Fruit fly (Drosophila melanogaster): ENCODE data around the gene Alg12.

Alg12 gene

DNA sequence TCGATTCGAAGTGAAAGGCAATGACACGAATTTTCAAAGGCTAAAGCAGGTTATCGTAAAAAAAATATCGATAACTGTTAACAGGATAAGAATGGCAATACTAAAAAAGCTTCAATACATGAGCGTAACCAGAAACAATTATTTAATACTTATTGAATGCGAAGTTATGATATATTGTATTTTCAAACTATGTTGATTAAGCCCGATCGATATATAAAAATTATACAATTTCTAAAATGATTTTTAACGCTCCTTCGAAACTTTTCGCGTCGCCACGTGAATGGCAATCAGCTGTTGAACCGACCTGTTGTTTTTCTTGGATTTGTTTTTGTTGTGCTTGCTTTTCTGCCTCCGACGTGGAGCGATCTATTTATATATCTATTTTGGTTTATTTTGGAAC lies at the start of gene Alg12, which contains the start of gene Rpt3R:
Gene Alg12, plus strand, starts transcription at position 305 of the 400 bp plus-strand sequence.
Gene Rpt3R, minus strand, starts transcription at position 324 of the 400 bp plus-strand sequence.
- no peak for TF ChIP-seq Dll (optimal IDR thresholded peaks at IDR 0.05)
- TF ChIP-seq CG8478 (optimal IDR thresholded peaks at IDR 0.05), result no peak
- TF ChIP-seq psq (optimal IDR thresholded peaks at IDR 0.05), result no peak
- no peak for TF ChIP-seq EcR (GFP tag; optimal IDR thresholded peaks at IDR 0.05)
- no peak for TF ChIP-seq pan (optimal IDR thresholded peaks at IDR 0.05)
- TF ChIP-seq usp (GFP tag; optimal IDR thresholded peaks at IDR 0.05), result no peak

DNA sequence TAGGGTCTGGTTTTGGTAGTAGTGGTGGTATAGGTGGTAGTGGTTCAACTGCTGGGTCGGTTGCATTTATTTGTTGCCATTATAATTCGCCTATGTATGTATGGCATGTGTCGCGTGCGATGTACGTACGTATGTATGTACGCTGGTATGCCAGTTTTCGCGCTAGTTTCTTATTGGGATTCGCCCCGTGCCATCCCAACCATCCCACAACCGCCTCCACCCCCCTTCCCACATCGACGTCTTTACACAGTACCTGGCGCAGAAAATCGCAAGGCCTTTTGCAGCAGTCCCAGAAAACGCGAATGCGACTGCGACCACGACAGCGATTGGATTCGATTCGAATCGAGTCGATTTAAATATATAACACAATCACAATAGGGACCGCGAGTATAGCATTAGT lies 46.1 kb upstream of the Alg12 start:
- TF ChIP-seq pan (optimal IDR thresholded peaks at IDR 0.05) (no peak), usp (GFP tag; optimal IDR thresholded peaks at IDR 0.05) (no peak), CG8478 (optimal IDR thresholded peaks at IDR 0.05) (no peak), EcR (GFP tag; optimal IDR thresholded peaks at IDR 0.05) (no peak), psq (optimal IDR thresholded peaks at IDR 0.05) (no peak), Dll (optimal IDR thresholded peaks at IDR 0.05) (no peak)

DNA sequence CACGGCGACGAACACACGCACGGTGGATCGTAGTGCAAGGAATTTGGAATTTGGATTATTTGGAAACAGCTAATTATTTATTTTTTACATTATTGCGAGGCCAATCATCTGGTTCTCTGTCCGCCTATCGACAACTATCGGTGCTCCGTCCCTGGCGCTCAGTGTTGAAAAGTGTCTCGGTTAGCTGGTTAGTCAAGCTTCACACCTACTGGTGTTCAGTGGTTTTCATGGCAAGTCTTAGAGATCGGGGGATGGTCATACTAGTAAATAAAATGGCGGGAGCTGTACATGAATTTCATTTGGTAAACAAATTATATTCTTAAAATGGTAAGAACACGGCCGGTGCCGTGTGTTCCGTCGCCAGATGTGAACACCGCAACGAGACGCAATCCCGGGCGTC lies 45.4 kb upstream of the Alg12 start, which contains the start of the genes trbd and dmt:
Gene trbd, minus strand, starts transcription at position 152 of the 400 bp plus-strand sequence.
Gene dmt, plus strand, starts transcription at position 257 of the 400 bp plus-strand sequence.
- TF ChIP-seq psq (optimal IDR thresholded peaks at IDR 0.05) (no peak), usp (GFP tag; optimal IDR thresholded peaks at IDR 0.05) (no peak), pan (optimal IDR thresholded peaks at IDR 0.05) (no peak), Dll (optimal IDR thresholded peaks at IDR 0.05) (no peak), CG8478 (optimal IDR thresholded peaks at IDR 0.05) (no peak), EcR (GFP tag; optimal IDR thresholded peaks at IDR 0.05) (no peak)

DNA sequence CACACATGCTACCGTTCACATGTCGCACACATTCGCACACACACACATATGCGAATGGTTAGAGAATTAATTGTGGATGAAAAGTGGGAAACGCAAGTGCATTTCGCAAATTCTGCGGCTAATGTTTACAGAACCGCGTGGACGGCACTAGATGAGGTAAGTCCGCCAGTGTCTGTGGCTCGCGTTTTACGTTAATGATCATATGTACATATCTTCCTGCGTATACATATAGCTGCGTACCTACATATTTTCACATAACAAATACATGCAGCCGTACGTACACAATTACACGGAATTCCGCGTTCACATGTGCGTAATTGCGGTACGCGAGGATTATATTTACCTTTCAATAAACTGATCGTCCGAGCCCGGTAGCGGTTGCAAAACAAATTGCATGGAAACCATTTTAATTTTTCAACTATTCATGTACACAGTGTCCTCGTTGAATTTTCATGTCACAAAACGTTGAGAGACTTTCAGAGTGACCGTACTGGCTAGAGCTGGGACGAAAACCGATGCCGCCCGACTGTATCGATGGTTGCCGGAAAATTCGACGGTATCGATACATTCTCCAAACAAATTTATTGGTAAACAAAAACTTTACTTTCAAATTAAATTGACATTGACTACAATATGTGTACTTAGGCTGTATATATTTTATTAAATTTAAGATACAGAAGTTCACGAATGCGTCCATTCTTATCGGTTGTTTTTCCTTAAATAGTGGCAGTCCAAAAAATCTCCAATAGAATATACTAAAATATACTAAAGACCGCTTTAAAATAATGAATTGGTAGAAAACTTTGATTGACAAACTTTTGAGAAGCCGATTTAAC lies 31.0 kb upstream of the Alg12 start, which contains the start of gene hyd:
Gene hyd, minus strand, starts transcription at position 495 of the 836 bp plus-strand sequence.
- peak; percentile 21 for TF ChIP-seq CG8478 (optimal IDR thresholded peaks at IDR 0.05)
- TF ChIP-seq pan (optimal IDR thresholded peaks at IDR 0.05), result no peak

DNA sequence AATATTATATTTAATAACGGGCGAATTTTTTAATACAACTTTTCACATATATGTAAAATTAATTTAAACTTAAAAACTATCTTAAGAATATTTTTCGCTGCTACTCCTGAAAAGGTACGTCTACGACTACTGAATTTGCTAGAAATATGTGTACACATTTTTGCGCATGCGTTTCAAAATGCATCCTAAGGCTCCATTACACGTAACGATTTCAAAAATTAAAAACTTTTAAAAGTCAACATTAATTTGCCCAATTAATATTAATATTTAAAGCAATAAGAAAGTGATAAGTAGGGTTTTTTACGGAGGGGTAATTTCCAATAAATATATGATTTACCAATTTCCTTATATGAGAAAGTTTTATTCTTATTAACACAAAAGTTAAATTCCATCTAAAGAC lies 25.5 kb upstream of the Alg12 start, which contains the start of gene FoxP:
Gene FoxP, minus strand, starts transcription at position 89 of the 400 bp plus-strand sequence.
- TF ChIP-seq CG8478 (optimal IDR thresholded peaks at IDR 0.05), result no peak

DNA sequence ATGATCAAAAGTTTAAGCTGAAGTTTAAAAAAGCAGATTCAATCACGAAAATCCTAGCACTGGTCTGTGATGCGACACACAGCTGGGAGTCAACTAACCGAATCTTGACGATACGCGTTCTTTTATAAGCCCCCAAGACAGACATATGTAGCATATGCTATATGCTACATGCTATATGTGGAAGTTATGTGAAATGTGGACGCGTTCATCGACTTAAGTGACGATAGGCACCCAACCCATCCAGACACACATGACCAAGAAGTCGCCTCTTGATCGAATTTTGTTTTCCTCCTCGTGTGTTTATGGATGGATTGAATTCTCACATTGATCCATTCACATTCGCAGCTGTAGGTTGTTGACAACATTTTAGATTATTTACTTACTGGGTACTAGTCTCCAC lies 23.1 kb upstream of the Alg12 start, which contains the start of gene alphaTub85E:
Gene alphaTub85E, minus strand, starts transcription at position 101 of the 400 bp plus-strand sequence.
- no peak for TF ChIP-seq pan (optimal IDR thresholded peaks at IDR 0.05)
- no peak for TF ChIP-seq usp (GFP tag; optimal IDR thresholded peaks at IDR 0.05)
- no peak for TF ChIP-seq Dll (optimal IDR thresholded peaks at IDR 0.05)
- no peak for TF ChIP-seq EcR (GFP tag; optimal IDR thresholded peaks at IDR 0.05)
- no peak for TF ChIP-seq CG8478 (optimal IDR thresholded peaks at IDR 0.05)
- no peak for TF ChIP-seq psq (optimal IDR thresholded peaks at IDR 0.05)

DNA sequence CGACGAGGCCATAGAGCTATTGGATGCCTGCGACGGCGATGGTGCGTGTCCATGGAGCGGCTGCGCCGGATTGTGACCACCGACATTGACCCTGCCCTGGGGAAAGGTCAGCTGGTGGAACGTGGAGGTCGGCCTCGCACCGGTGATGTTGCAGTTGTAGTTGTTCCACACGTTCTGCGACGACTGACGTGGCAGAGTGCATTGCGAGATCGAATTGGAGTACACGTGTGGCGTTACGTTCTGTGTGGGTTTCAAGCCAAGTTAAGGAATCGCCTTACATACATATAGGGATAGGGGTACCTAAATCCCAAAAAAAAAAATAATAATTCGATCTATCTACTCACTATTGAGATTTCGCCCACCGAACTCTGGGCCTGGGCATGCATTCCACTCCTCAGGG lies 21.1 kb upstream of the Alg12 start:
- TF ChIP-seq Dll (optimal IDR thresholded peaks at IDR 0.05), result no peak

DNA sequence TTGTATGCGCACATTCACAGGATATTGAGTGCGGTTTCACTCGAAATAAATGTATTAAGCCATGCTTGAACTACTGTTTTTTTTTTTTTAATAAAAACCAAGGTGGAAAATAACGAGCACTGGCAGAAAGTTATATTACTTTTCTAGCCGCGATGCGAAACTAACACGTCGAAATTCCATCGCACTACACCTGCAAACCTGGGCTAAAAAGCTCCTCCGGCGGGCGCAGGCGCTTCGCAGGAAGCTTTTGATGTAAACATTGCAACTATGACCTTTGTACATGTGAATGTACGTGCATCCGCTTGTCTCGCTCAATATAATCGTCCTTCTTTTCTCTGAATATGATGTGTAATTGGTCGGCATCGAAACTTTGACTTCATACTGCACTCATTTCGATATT lies 16.5 kb upstream of the Alg12 start, which contains the start of gene side-VII:
Gene side-VII, minus strand, starts transcription at position 187 of the 400 bp plus-strand sequence.
- TF ChIP-seq pan (optimal IDR thresholded peaks at IDR 0.05) (no peak), psq (optimal IDR thresholded peaks at IDR 0.05) (no peak), CG8478 (optimal IDR thresholded peaks at IDR 0.05) (no peak), usp (GFP tag; optimal IDR thresholded peaks at IDR 0.05) (no peak), Dll (optimal IDR thresholded peaks at IDR 0.05) (no peak), EcR (GFP tag; optimal IDR thresholded peaks at IDR 0.05) (no peak)

DNA sequence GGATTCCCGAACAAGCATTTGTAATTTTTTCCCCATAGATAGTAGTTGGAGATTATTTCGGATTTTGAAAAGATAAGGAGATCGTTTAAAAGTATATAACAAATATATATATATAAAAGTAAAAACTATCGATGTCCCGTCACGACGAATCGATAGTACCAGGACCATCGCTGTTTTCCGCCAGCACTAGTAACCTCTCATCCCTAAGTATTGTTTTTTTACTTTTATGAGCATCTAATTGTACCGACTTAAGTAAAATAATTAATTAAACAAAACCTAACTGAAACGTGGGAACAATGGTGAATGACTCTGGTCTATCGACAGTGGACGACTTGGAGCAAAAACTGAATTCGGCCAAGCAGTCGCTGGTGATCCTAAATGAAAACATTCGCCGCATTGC lies 15.6 kb upstream of the Alg12 start, which contains the start of gene Pnn:
Gene Pnn, plus strand, starts transcription at position 187 of the 400 bp plus-strand sequence.
- TF ChIP-seq CG8478 (optimal IDR thresholded peaks at IDR 0.05) (no peak), EcR (GFP tag; optimal IDR thresholded peaks at IDR 0.05) (no peak), usp (GFP tag; optimal IDR thresholded peaks at IDR 0.05) (no peak), psq (optimal IDR thresholded peaks at IDR 0.05) (no peak), pan (optimal IDR thresholded peaks at IDR 0.05) (no peak), Dll (optimal IDR thresholded peaks at IDR 0.05) (no peak)

DNA sequence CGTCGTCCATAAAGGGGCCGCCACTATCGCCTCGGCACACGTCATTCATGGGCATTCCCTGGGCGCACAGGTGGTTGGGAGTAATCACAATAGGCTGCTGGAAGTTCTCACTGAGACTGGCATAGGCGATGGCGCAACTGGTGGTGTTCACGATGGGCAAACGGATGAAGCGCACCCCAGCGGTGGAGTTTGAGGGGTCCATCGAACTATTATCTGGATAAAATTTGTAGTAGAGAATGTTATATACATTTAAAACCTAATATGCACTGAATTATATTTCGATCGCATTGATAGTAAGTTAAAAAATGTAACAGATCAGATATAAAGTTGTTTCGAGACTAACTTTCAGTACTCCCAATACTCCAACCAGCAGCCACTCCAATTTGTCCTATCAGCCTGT lies 13.1 kb upstream of the Alg12 start, which contains the start of gene CG31415:
Gene CG31415, plus strand, starts transcription at position 301 of the 400 bp plus-strand sequence.
- TF ChIP-seq CG8478 (optimal IDR thresholded peaks at IDR 0.05) (no peak), usp (GFP tag; optimal IDR thresholded peaks at IDR 0.05) (no peak), psq (optimal IDR thresholded peaks at IDR 0.05) (no peak), EcR (GFP tag; optimal IDR thresholded peaks at IDR 0.05) (no peak), Dll (optimal IDR thresholded peaks at IDR 0.05) (no peak), pan (optimal IDR thresholded peaks at IDR 0.05) (no peak)

DNA sequence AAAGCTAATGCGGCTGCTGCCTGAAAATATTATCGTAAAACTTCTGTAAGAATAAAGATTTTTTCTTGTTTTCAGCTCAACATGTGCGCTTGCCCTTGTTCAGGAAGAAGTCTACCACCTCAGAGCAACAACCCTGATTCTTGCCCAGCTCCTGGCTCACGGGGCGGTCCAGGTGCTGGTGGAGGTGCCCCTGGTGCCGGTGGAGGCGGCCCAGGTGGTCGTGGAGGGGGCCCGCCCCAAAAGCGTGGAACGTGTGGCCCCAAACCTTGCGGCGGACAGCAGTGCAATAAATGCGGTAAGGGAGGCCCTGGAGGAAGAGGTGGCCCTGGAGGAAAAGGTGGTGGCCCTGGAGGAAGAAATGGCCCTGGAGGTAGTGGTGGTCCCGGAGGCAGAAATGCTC lies 12.3 kb upstream of the Alg12 start:
- TF ChIP-seq psq (optimal IDR thresholded peaks at IDR 0.05), result no peak
- TF ChIP-seq Dll (optimal IDR thresholded peaks at IDR 0.05), result no peak
- TF ChIP-seq usp (GFP tag; optimal IDR thresholded peaks at IDR 0.05), result no peak
- no peak for TF ChIP-seq CG8478 (optimal IDR thresholded peaks at IDR 0.05)
- no peak for TF ChIP-seq pan (optimal IDR thresholded peaks at IDR 0.05)
- TF ChIP-seq EcR (GFP tag; optimal IDR thresholded peaks at IDR 0.05), result no peak

DNA sequence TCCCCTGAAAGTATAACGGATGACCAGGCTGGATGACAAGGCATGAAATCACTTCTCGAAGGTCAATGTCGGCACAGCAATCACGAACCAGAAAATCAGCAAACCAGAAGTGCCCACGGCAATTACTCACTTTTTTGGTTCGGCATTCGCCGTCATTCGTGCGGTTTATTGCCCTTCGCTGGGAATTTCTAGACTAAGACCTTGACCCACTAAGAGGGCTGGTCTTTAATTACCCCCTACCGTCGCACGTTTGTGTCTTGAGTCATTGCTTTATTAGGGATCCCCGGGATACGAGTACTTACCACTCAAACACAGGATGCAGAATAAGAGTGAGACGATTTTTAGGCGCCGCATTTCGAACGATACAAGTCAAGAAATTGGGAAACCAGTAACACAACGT lies 10.8 kb upstream of the Alg12 start:
- no peak for TF ChIP-seq usp (GFP tag; optimal IDR thresholded peaks at IDR 0.05)
- no peak for TF ChIP-seq psq (optimal IDR thresholded peaks at IDR 0.05)
- TF ChIP-seq CG8478 (optimal IDR thresholded peaks at IDR 0.05), result no peak
- TF ChIP-seq pan (optimal IDR thresholded peaks at IDR 0.05), result no peak
- TF ChIP-seq Dll (optimal IDR thresholded peaks at IDR 0.05), result no peak
- no peak for TF ChIP-seq EcR (GFP tag; optimal IDR thresholded peaks at IDR 0.05)

Data from whole organism.